Worm (Caenorhabditis elegans) whole organism, L2 larva: ENCODE measurements around the gene exos-7.

Source experiments
- C34F6.9 ChIP-seq: fragments of 150-350 bp; optimal IDR thresholded peaks from 2 replicates; lab custom pipeline; 2014; ENCODE audit warnings: missing biosample characterization, missing genetic modification characterization
- F13H6.1 ChIP-seq: sonication (generic microtip); optimal IDR thresholded peaks from 2 replicates; lab custom pipeline; 2016; ENCODE audit warnings: missing genetic modification characterization, missing compliant biosample characterization
- R02D3.7 ChIP-seq: fragments of 150-350 bp; optimal IDR thresholded peaks from 2 replicates; lab custom pipeline; 2014; ENCODE audit warnings: missing biosample characterization, missing genetic modification characterization
- ZK546.5 ChIP-seq: sonication (generic microtip); optimal IDR thresholded peaks from 2 replicates; lab custom pipeline; 2017; ENCODE audit warnings: missing biosample characterization, missing genetic modification characterization
- alr-1 ChIP-seq: fragments of 150-350 bp; optimal IDR thresholded peaks from 2 replicates; lab custom pipeline; 2014; ENCODE audit warnings: missing biosample characterization, missing genetic modification characterization
- aly-2 ChIP-seq: fragments of 150-350 bp; optimal IDR thresholded peaks from 2 replicates; lab custom pipeline; 2014; ENCODE audit warnings: missing biosample characterization, missing genetic modification characterization
- ama-1 ChIP-seq: fragments of 150-350 bp; optimal IDR thresholded peaks from 2 replicates; lab custom pipeline; 2018; ENCODE audit warnings: inconsistent platforms
- ceh-16 ChIP-seq: fragments of 150-350 bp; optimal IDR thresholded peaks from 2 replicates; lab custom pipeline; 2014; ENCODE audit warnings: missing biosample characterization, missing genetic modification characterization
- crh-2 ChIP-seq: sonication (generic microtip); optimal IDR thresholded peaks from 2 replicates; lab custom pipeline; 2017; ENCODE audit warnings: missing biosample characterization, missing genetic modification characterization
- dmd-4 ChIP-seq: sonication (generic microtip); optimal IDR thresholded peaks from 2 replicates; lab custom pipeline; 2017; ENCODE audit warnings: missing biosample characterization, missing genetic modification characterization
- egl-27 ChIP-seq: sonication (generic microtip); optimal IDR thresholded peaks from 3 replicates; lab custom pipeline; 2017; ENCODE audit warnings: missing biosample characterization, missing genetic modification reagents, missing genetic modification characterization
- elt-1 ChIP-seq: fragments of 150-350 bp; optimal IDR thresholded peaks from 2 replicates; lab custom pipeline; 2014; ENCODE audit warnings: missing biosample characterization, missing genetic modification characterization
- elt-3 ChIP-seq: sonication (generic microtip); optimal IDR thresholded peaks from 2 replicates; lab custom pipeline; 2017; ENCODE audit warnings: missing biosample characterization, missing genetic modification characterization
- fos-1 ChIP-seq: fragments of 150-350 bp; optimal IDR thresholded peaks from 2 replicates; lab custom pipeline; 2014; ENCODE audit warnings: missing biosample characterization, missing genetic modification characterization
- gmeb-1 ChIP-seq: fragments of 150-350 bp; optimal IDR thresholded peaks from 2 replicates; lab custom pipeline; 2014; ENCODE audit warnings: missing biosample characterization, missing genetic modification characterization
- lin-11 ChIP-seq: fragments of 150-350 bp; sonication (generic microtip); optimal IDR thresholded peaks from 2 replicates; lab custom pipeline; 2014; ENCODE audit warnings: missing biosample characterization, missing genetic modification characterization, inconsistent platforms, mixed read lengths
- lin-13 ChIP-seq: fragments of 150-350 bp; optimal IDR thresholded peaks from 2 replicates; lab custom pipeline; 2014; ENCODE audit warnings: missing biosample characterization, missing genetic modification reagents, missing genetic modification characterization
- lsy-2 ChIP-seq, 2 experiments: fragments of 150-350 bp in 1 of 2; sonication (generic microtip) in 1 of 2; optimal IDR thresholded peaks; 2 replicates each; lab custom pipeline; 2014 to 2017; ENCODE audit warnings: missing biosample characterization in 2 of 2, missing genetic modification characterization in 2 of 2
- mbf-1 ChIP-seq: sonication (generic microtip); optimal IDR thresholded peaks from 2 replicates; lab custom pipeline; 2017; ENCODE audit warnings: missing biosample characterization, missing genetic modification characterization
- mdl-1 ChIP-seq, 2 experiments: fragments of 150-350 bp in 1 of 2; sonication (generic microtip) in 1 of 2; optimal IDR thresholded peaks; 2 replicates each; lab custom pipeline; 2017; ENCODE audit warnings: missing biosample characterization in 2 of 2, missing genetic modification characterization in 2 of 2
- nhr-10 ChIP-seq: sonication (generic microtip); optimal IDR thresholded peaks from 2 replicates; lab custom pipeline; 2017; ENCODE audit warnings: missing biosample characterization, missing genetic modification characterization
- nhr-11 ChIP-seq: fragments of 150-350 bp; optimal IDR thresholded peaks from 2 replicates; lab custom pipeline; 2014; ENCODE audit warnings: missing biosample characterization, missing genetic modification characterization
- nhr-12 ChIP-seq: fragments of 150-350 bp; optimal IDR thresholded peaks from 2 replicates; lab custom pipeline; 2014; ENCODE audit warnings: missing biosample characterization, missing genetic modification characterization
- nhr-129 ChIP-seq: fragments of 150-350 bp; optimal IDR thresholded peaks from 2 replicates; lab custom pipeline; 2014; ENCODE audit warnings: missing biosample characterization, missing genetic modification characterization
- nhr-21 ChIP-seq: fragments of 150-350 bp; optimal IDR thresholded peaks from 2 replicates; lab custom pipeline; 2014; ENCODE audit warnings: missing biosample characterization, missing genetic modification characterization
- nhr-23 ChIP-seq: fragments of 150-350 bp; optimal IDR thresholded peaks from 2 replicates; lab custom pipeline; 2014; ENCODE audit warnings: missing biosample characterization, missing genetic modification reagents, missing genetic modification characterization
- nhr-237 ChIP-seq: fragments of 150-350 bp; optimal IDR thresholded peaks from 2 replicates; lab custom pipeline; 2014; ENCODE audit warnings: missing biosample characterization, missing genetic modification characterization
- nhr-25 ChIP-seq: fragments of 150-350 bp; sonication (generic microtip); optimal IDR thresholded peaks from 3 replicates; lab custom pipeline; 2014; ENCODE audit warnings: missing biosample characterization, missing genetic modification characterization
- nhr-6 ChIP-seq: fragments of 150-350 bp; optimal IDR thresholded peaks from 2 replicates; lab custom pipeline; 2014; ENCODE audit warnings: missing biosample characterization, missing genetic modification characterization
- nhr-77 ChIP-seq: fragments of 150-350 bp; optimal IDR thresholded peaks from 2 replicates; lab custom pipeline; 2014; ENCODE audit warnings: missing biosample characterization, missing genetic modification characterization
- peb-1 ChIP-seq: fragments of 150-350 bp; optimal IDR thresholded peaks from 2 replicates; lab custom pipeline; 2014; ENCODE audit warnings: missing biosample characterization, missing genetic modification characterization
- sem-4 ChIP-seq: fragments of 150-350 bp; optimal IDR thresholded peaks from 2 replicates; lab custom pipeline; 2014; ENCODE audit warnings: missing biosample characterization, missing genetic modification reagents, missing genetic modification characterization
- skn-1 ChIP-seq: sonication (generic microtip); optimal IDR thresholded peaks from 2 replicates; lab custom pipeline; 2017; ENCODE audit warnings: missing biosample characterization, missing genetic modification characterization
- sma-3 ChIP-seq: sonication (generic microtip); optimal IDR thresholded peaks from 2 replicates; lab custom pipeline; 2016; ENCODE audit warnings: missing genetic modification reagents, missing genetic modification characterization, missing compliant biosample characterization
- sma-9 ChIP-seq, 2 experiments: fragments of 150-350 bp in 1 of 2; sonication (generic microtip) in 1 of 2; optimal IDR thresholded peaks; 2 replicates each; lab custom pipeline; 2014 to 2016; ENCODE audit warnings: missing genetic modification characterization in 2 of 2, mild to moderate bottlenecking in 1 of 2, missing biosample characterization in 1 of 2, missing compliant biosample characterization in 1 of 2, missing genetic modification reagents in 1 of 2, moderate library complexity in 1 of 2
- unc-39 ChIP-seq: fragments of 150-350 bp; optimal IDR thresholded peaks from 2 replicates; lab custom pipeline; 2014; ENCODE audit warnings: missing biosample characterization, missing genetic modification characterization
- unc-55 ChIP-seq: fragments of 150-350 bp; sonication (generic microtip); optimal IDR thresholded peaks from 3 replicates; lab custom pipeline; 2014; ENCODE audit warnings: missing biosample characterization, missing genetic modification reagents, missing genetic modification characterization
- unc-62 ChIP-seq: fragments of 150-350 bp; optimal IDR thresholded peaks from 2 replicates; lab custom pipeline; 2014; ENCODE audit warnings: missing biosample characterization, missing genetic modification reagents, missing genetic modification characterization
- zag-1 ChIP-seq: fragments of 150-350 bp; optimal IDR thresholded peaks from 2 replicates; lab custom pipeline; 2014; ENCODE audit warnings: missing biosample characterization, missing genetic modification characterization
- ztf-1 ChIP-seq: fragments of 200-800 bp; sonication (Bioruptor generic); conservative IDR thresholded peaks from 2 replicates; pipeline ENCODE4 v1.3.6; 2022; ENCODE audit warnings: missing genetic modification characterization, missing compliant biosample characterization
- ztf-11 ChIP-seq: sonication (generic microtip); optimal IDR thresholded peaks from 2 replicates; lab custom pipeline; 2017; ENCODE audit warnings: missing biosample characterization, missing genetic modification characterization
- ztf-4 ChIP-seq: fragments of 150-350 bp; optimal IDR thresholded peaks from 2 replicates; lab custom pipeline; 2014; ENCODE audit warnings: missing biosample characterization, missing genetic modification characterization

exos-7 gene

ce11 chrV:20870633-20871032 lies 32.0 kb downstream of the exos-7 start:
- TF ChIP-seq nhr-25 (tag; lab: Kevin White, UChicago) (no peak), nhr-237 (tag; lab: Kevin White, UChicago) (no peak), nhr-129 (tag; lab: Kevin White, UChicago) (no peak), ztf-11 (tag; lab: Kevin White, UChicago) (no peak), nhr-21 (tag; lab: Kevin White, UChicago) (no peak), unc-62 (GFP tag; lab: Kevin White, UChicago) (no peak), ZK546.5 (tag; lab: Kevin White, UChicago) (no peak), nhr-77 (no peak), unc-39 (tag; lab: Kevin White, UChicago) (no peak), nhr-23 (no peak), sem-4 (tag; lab: Kevin White, UChicago) (no peak), lin-11 (no peak), R02D3.7 (no peak), aly-2 (tag; lab: Kevin White, UChicago) (no peak), C34F6.9 (no peak), nhr-6 (tag; lab: Kevin White, UChicago) (no peak)

- no peak for TF ChIP-seq R02D3.7
- TF ChIP-seq ztf-11 (tag; lab: Kevin White, UChicago): no peak
- no peak for TF ChIP-seq ama-1 (lab: Kevin White, UChicago)
- TF ChIP-seq elt-3 (tag; lab: Kevin White, UChicago): no peak
- TF ChIP-seq gmeb-1 (tag; lab: Kevin White, UChicago): no peak
These were observed 32.5 kb downstream of the exos-7 start for ce11 chrV:20871194-20871593.

- TF ChIP-seq dmd-4: no peak
- peak; percentile 23 for TF ChIP-seq nhr-129 (tag; lab: Kevin White, UChicago)
- TF ChIP-seq nhr-11 (tag; lab: Kevin White, UChicago): no peak
- peak; percentile 36 for TF ChIP-seq unc-55 (GFP tag; lab: Kevin White, UChicago)
- TF ChIP-seq zag-1 (tag; lab: Kevin White, UChicago): peak; percentile 46
- no peak for TF ChIP-seq nhr-21 (tag; lab: Kevin White, UChicago)
- TF ChIP-seq sem-4 (tag; lab: Kevin White, UChicago): peak; percentile 26
These were observed 34.5 kb downstream of the exos-7 start for ce11 chrV:20873144-20873543.

ce11 chrV:20875324-20875723 lies 36.7 kb downstream of the exos-7 start:
- TF ChIP-seq alr-1 (tag; lab: Kevin White, UChicago): no peak
- TF ChIP-seq nhr-11 (tag; lab: Kevin White, UChicago): no peak

ce11 chrV:20879069-20879667 lies 40.5 kb downstream of the exos-7 start, which contains the start of gene unc-80:
TSS of gene unc-80 (plus strand) at chrV:20879601.
- peak; percentile 44 for TF ChIP-seq egl-27 (tag; lab: Kevin White, UChicago)
- no peak for TF ChIP-seq unc-62 (GFP tag; lab: Kevin White, UChicago)
- TF ChIP-seq peb-1 (tag; lab: Kevin White, UChicago): no peak
- no peak for TF ChIP-seq mdl-1 (tag; optimal IDR thresholded peaks at IDR 0.05; lab: Kevin White, UChicago)
- peak; percentile 42 for TF ChIP-seq F13H6.1 (tag; lab: Kevin White, UChicago)
- TF ChIP-seq ztf-1 (GFP tag; lab: Robert Waterston, UW): no peak
- TF ChIP-seq sma-3 (GFP tag; lab: Kevin White, UChicago): no peak
- TF ChIP-seq nhr-6 (tag; lab: Kevin White, UChicago): peak; percentile 37
- peak; percentile 62 for TF ChIP-seq sma-9 (GFP tag; optimal IDR thresholded peaks at IDR 0.05; lab: Kevin White, UChicago)
- TF ChIP-seq sma-9 (tag; optimal IDR thresholded peaks at IDR 0.05; lab: Kevin White, UChicago): no peak
- TF ChIP-seq R02D3.7: no peak
- TF ChIP-seq nhr-12 (tag; lab: Kevin White, UChicago): no peak
- peak; percentile 61 for TF ChIP-seq nhr-129 (tag; lab: Kevin White, UChicago)
- peak; percentile 82 for TF ChIP-seq C34F6.9
- TF ChIP-seq lin-11: no peak
- no peak for TF ChIP-seq mbf-1
- TF ChIP-seq nhr-23: no peak
- no peak for TF ChIP-seq nhr-10 (tag; lab: Kevin White, UChicago)
- TF ChIP-seq ZK546.5 (tag; lab: Kevin White, UChicago): no peak
- peak; percentile 13 for TF ChIP-seq sem-4 (tag; lab: Kevin White, UChicago)
- peak; percentile 83 for TF ChIP-seq zag-1 (tag; lab: Kevin White, UChicago)
- TF ChIP-seq gmeb-1 (tag; lab: Kevin White, UChicago): no peak
- TF ChIP-seq lsy-2 (tag; optimal IDR thresholded peaks at IDR 0.05; lab: Kevin White, UChicago): peak; percentile 30 to 68
- no peak for TF ChIP-seq nhr-77
- TF ChIP-seq unc-55 (GFP tag; lab: Kevin White, UChicago): peak; percentile 91
- no peak for TF ChIP-seq dmd-4
- no peak for TF ChIP-seq nhr-25 (tag; lab: Kevin White, UChicago)
- no peak for TF ChIP-seq ztf-11 (tag; lab: Kevin White, UChicago)
- no peak for TF ChIP-seq fos-1 (tag; lab: Kevin White, UChicago)
- no peak for TF ChIP-seq skn-1 (tag; lab: Kevin White, UChicago)
- TF ChIP-seq alr-1 (tag; lab: Kevin White, UChicago): no peak
- TF ChIP-seq aly-2 (tag; lab: Kevin White, UChicago): no peak
- TF ChIP-seq nhr-237 (tag; lab: Kevin White, UChicago): no peak
- TF ChIP-seq ceh-16: no peak
- no peak for TF ChIP-seq elt-1 (tag; lab: Kevin White, UChicago)
- peak; percentile 80 for TF ChIP-seq crh-2 (tag; lab: Kevin White, UChicago)
- no peak for TF ChIP-seq nhr-21 (tag; lab: Kevin White, UChicago)
- TF ChIP-seq ztf-4 (tag; lab: Kevin White, UChicago): no peak
- peak; percentile 36 for TF ChIP-seq lin-13 (GFP tag; lab: Kevin White, UChicago)
